Fruit fly (Drosophila melanogaster): Measurements from ENCODE around the gene CG43248.

DNA sequence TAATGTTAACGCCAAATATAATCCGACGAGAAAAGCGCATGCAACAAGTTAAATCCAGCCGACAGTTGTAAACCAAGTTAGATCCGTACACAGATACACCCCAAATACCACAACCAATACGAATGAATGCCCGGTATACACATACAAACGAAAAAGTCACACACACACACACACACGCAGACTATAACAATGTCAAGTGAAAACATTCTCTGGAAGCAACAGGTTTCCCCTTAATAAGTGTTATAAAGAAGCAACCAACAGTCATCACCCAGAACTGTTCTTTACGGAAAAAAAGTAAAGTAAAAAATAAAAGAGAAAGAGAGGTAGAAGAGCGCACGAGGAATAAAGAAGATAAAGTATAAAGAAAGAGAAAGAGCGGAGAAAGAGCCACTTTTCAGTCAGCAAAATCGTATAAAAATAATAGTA is 4.5 kb upstream of the CG43248 start:
- TF ChIP-seq rn (GFP tag; IDR thresholded peaks at IDR 0.05) (no peak), CG8301 (tag; optimal IDR thresholded peaks at IDR 0.05) (no peak), CG32121 (GFP tag; IDR thresholded peaks at IDR 0.05) (no peak)
